Worm (Caenorhabditis elegans) whole organism, young adult: ENCODE results near the gene F18A12.7.

Source experiments
- B0035.1 ChIP-seq: sonication (generic microtip); optimal IDR thresholded peaks from 2 replicates; lab custom pipeline; 2016; ENCODE audit warnings: missing genetic modification characterization, mild to moderate bottlenecking, missing compliant biosample characterization, missing genotype, missing genetic modification reagents
- B0336.3 ChIP-seq: fragments of 200-800 bp; sonication (Bioruptor generic); IDR thresholded peaks from 2 replicates; pipeline ENCODE4 v1.3.6; 2022; ENCODE audit warnings: missing genetic modification characterization, missing compliant biosample characterization
- C06A6.2 ChIP-seq: fragments of 200-800 bp; sonication (Bioruptor generic); conservative IDR thresholded peaks from 2 replicates; pipeline ENCODE4 v1.3.6; 2022; ENCODE audit warnings: missing genetic modification characterization, missing compliant biosample characterization
- C17E4.6 ChIP-seq: fragments of 200-800 bp; sonication (Bioruptor generic); IDR thresholded peaks from 2 replicates; pipeline ENCODE4 v1.3.6; 2022; ENCODE audit warnings: missing genetic modification reagents, missing genetic modification characterization, missing compliant biosample characterization
- F52B5.7 ChIP-seq: sonication (generic microtip); optimal IDR thresholded peaks from 2 replicates; lab custom pipeline; 2016; ENCODE audit warnings: mild to moderate bottlenecking, missing genetic modification characterization, missing compliant biosample characterization
- F57A8.1 ChIP-seq: fragments of 200-800 bp; sonication (Bioruptor generic); optimal IDR thresholded peaks from 2 replicates; lab custom pipeline; 2018; ENCODE audit warnings: mild to moderate bottlenecking, missing genetic modification characterization, moderate library complexity, missing compliant biosample characterization
- F57C9.4 ChIP-seq: sonication (generic microtip); optimal IDR thresholded peaks from 2 replicates; lab custom pipeline; 2017; ENCODE audit warnings: mild to moderate bottlenecking, missing genetic modification characterization, missing compliant biosample characterization
- K12H6.12 ChIP-seq: fragments of 200-800 bp; sonication (Bioruptor generic); optimal IDR thresholded peaks from 2 replicates; lab custom pipeline; 2018; ENCODE audit warnings: mild to moderate bottlenecking, missing genetic modification characterization, missing compliant biosample characterization
- Y53F4B.3 ChIP-seq: fragments of 200-800 bp; sonication (Bioruptor generic); IDR thresholded peaks from 2 replicates; pipeline ENCODE4 v1.3.6; 2022; ENCODE audit warnings: missing genetic modification reagents, missing genetic modification characterization, missing compliant biosample characterization
- Y56A3A.18 ChIP-seq: fragments of 200-800 bp; sonication (Bioruptor generic); IDR thresholded peaks from 2 replicates; pipeline ENCODE4 v1.3.6; 2022; ENCODE audit warnings: missing genetic modification reagents, missing genetic modification characterization, missing compliant biosample characterization
- Y67H2A.10 ChIP-seq: fragments of 200-800 bp; sonication (Bioruptor generic); conservative IDR thresholded peaks from 2 replicates; pipeline ENCODE4 v1.3.6; 2022; ENCODE audit warnings: missing genetic modification reagents, missing genetic modification characterization, missing compliant biosample characterization
- ama-1 ChIP-seq, 3 experiments: fragments of 150-350 bp in 1 of 3; sonication (generic microtip) in 2 of 3; optimal IDR thresholded peaks; 2 replicates each; lab custom pipeline; 2014 to 2018; ENCODE audit warnings: missing biosample characterization in 2 of 3, missing genetic modification characterization in 2 of 3, missing genetic modification reagents in 2 of 3
- aptf-2 ChIP-seq: fragments of 200-800 bp; sonication (Bioruptor generic); conservative IDR thresholded peaks from 2 replicates; pipeline ENCODE4 v1.3.6; 2022; ENCODE audit warnings: missing genetic modification reagents, missing genetic modification characterization, missing compliant biosample characterization
- aptf-3 ChIP-seq: fragments of 200-800 bp; sonication (Bioruptor generic); IDR thresholded peaks from 2 replicates; pipeline ENCODE4 v1.3.6; 2022; ENCODE audit warnings: missing genetic modification characterization, missing compliant biosample characterization
- athp-1 ChIP-seq: sonication (generic microtip); optimal IDR thresholded peaks from 2 replicates; lab custom pipeline; 2017; ENCODE audit warnings: mild to moderate bottlenecking, missing genetic modification characterization, missing compliant biosample characterization
- attf-5 ChIP-seq: fragments of 200-800 bp; sonication (Bioruptor generic); optimal IDR thresholded peaks from 2 replicates; lab custom pipeline; 2018; ENCODE audit warnings: mild to moderate bottlenecking, missing genetic modification characterization, missing compliant biosample characterization
- bed-2 ChIP-seq: fragments of 200-800 bp; sonication (Bioruptor generic); IDR thresholded peaks from 2 replicates; pipeline ENCODE4 v1.3.6; 2022; ENCODE audit warnings: missing genetic modification reagents, missing genetic modification characterization, missing compliant biosample characterization
- cebp-1 ChIP-seq, 2 experiments: fragments of 200-800 bp in 1 of 2; sonication (Bioruptor generic) in 1 of 2; sonication (generic microtip) in 1 of 2; IDR thresholded peaks in 1 of 2; optimal IDR thresholded peaks in 1 of 2; 2 replicates each; pipeline versions ENCODE4 v1.3.6 to Lab custom; 2017 to 2022; ENCODE audit warnings: missing compliant biosample characterization in 2 of 2, missing genetic modification characterization in 2 of 2, mild to moderate bottlenecking in 1 of 2, missing genetic modification reagents in 1 of 2, moderate library complexity in 1 of 2
- cebp-2 ChIP-seq: fragments of 200-800 bp; sonication (Bioruptor generic); IDR thresholded peaks from 2 replicates; pipeline ENCODE4 v1.3.6; 2022; ENCODE audit warnings: missing genetic modification characterization, missing compliant biosample characterization
- ceh-58 ChIP-seq: fragments of 200-800 bp; sonication (Bioruptor generic); IDR thresholded peaks from 2 replicates; pipeline ENCODE4 v1.3.6; 2022; ENCODE audit warnings: missing genetic modification characterization, missing compliant biosample characterization
- dpff-1 ChIP-seq: sonication (generic microtip); optimal IDR thresholded peaks from 2 replicates; lab custom pipeline; 2017; ENCODE audit warnings: mild to moderate bottlenecking, missing genetic modification characterization, missing compliant biosample characterization
- efl-1 ChIP-seq: fragments of 150-350 bp; optimal IDR thresholded peaks from 2 replicates; lab custom pipeline; 2014; ENCODE audit warnings: missing biosample characterization, missing genetic modification reagents, missing genetic modification characterization
- egl-18 ChIP-seq: fragments of 200-800 bp; sonication (Bioruptor generic); IDR thresholded peaks from 2 replicates; pipeline ENCODE4 v1.3.6; 2022; ENCODE audit warnings: missing genetic modification reagents, missing genetic modification characterization, missing compliant biosample characterization
- hmg-1.2 ChIP-seq: fragments of 200-800 bp; sonication (Bioruptor generic); IDR thresholded peaks from 2 replicates; pipeline ENCODE4 v1.3.6; 2022; ENCODE audit warnings: missing genetic modification reagents, missing genetic modification characterization, missing compliant biosample characterization
- let-607 ChIP-seq, 2 experiments: fragments of 200-800 bp in 1 of 2; sonication (Bioruptor generic) in 1 of 2; sonication (generic microtip) in 1 of 2; optimal IDR thresholded peaks; 2 replicates each; lab custom pipeline; 2016 to 2018; ENCODE audit warnings: mild to moderate bottlenecking in 2 of 2, missing compliant biosample characterization in 2 of 2, missing genetic modification characterization in 2 of 2, moderate library complexity in 2 of 2, missing genotype in 1 of 2
- lsl-1 ChIP-seq: fragments of 200-800 bp; sonication (Bioruptor generic); optimal IDR thresholded peaks from 2 replicates; lab custom pipeline; 2018; ENCODE audit warnings: mild to moderate bottlenecking, missing genetic modification characterization, moderate library complexity, missing compliant biosample characterization
- madf-6 ChIP-seq: fragments of 200-800 bp; sonication (Bioruptor generic); IDR thresholded peaks from 2 replicates; pipeline ENCODE4 v1.3.6; 2022; ENCODE audit warnings: missing genetic modification reagents, missing genetic modification characterization, missing compliant biosample characterization
- mes-4 ChIP-seq: sonication (generic microtip); optimal IDR thresholded peaks from 2 replicates; lab custom pipeline; 2016; ENCODE audit warnings: missing genotype, missing genetic modification characterization, missing compliant biosample characterization
- mxl-1 ChIP-seq: sonication (generic microtip); optimal IDR thresholded peaks from 2 replicates; lab custom pipeline; 2016; ENCODE audit warnings: missing genetic modification characterization, missing compliant biosample characterization
- nfyb-1 ChIP-seq: fragments of 200-800 bp; sonication (Bioruptor generic); IDR thresholded peaks from 2 replicates; pipeline ENCODE4 v1.3.6; 2022; ENCODE audit warnings: missing genetic modification reagents, missing genetic modification characterization, missing compliant biosample characterization
- rcor-1 ChIP-seq: fragments of 200-800 bp; sonication (Bioruptor generic); IDR thresholded peaks from 2 replicates; pipeline ENCODE4 v1.3.6; 2022; ENCODE audit warnings: missing genetic modification reagents, missing genetic modification characterization, missing compliant biosample characterization
- rec-8 ChIP-seq, 2 experiments: sonication (generic microtip); optimal IDR thresholded peaks; 2 replicates each; lab custom pipeline; 2016; ENCODE audit warnings: mild to moderate bottlenecking in 2 of 2, missing genetic modification characterization in 2 of 2, missing genetic modification reagents in 2 of 2, missing genotype in 2 of 2, missing biosample characterization in 1 of 2, missing compliant biosample characterization in 1 of 2, moderate library complexity in 1 of 2
- sea-2 ChIP-seq: fragments of 200-800 bp; sonication (Bioruptor generic); IDR thresholded peaks from 2 replicates; pipeline ENCODE4 v1.3.6; 2022; ENCODE audit warnings: missing genetic modification characterization, missing compliant biosample characterization
- snpc-1.3 ChIP-seq: sonication (generic microtip); optimal IDR thresholded peaks from 2 replicates; lab custom pipeline; 2017; ENCODE audit warnings: missing genetic modification characterization, mild to moderate bottlenecking, missing compliant biosample characterization, antibody characterized with exemption, moderate library complexity, missing genotype, missing genetic modification reagents; ENCODE audit not compliant: insufficient read depth
- somi-1 ChIP-seq: fragments of 200-800 bp; sonication (Bioruptor generic); optimal IDR thresholded peaks from 2 replicates; lab custom pipeline; 2018; ENCODE audit warnings: mild to moderate bottlenecking, missing genetic modification characterization, missing compliant biosample characterization
- xnd-1 ChIP-seq: sonication (generic microtip); optimal IDR thresholded peaks from 2 replicates; lab custom pipeline; 2016; ENCODE audit warnings: missing genotype, missing genetic modification reagents, missing genetic modification characterization, missing compliant biosample characterization
- ztf-6 ChIP-seq: fragments of 200-800 bp; sonication (Bioruptor generic); IDR thresholded peaks from 2 replicates; pipeline ENCODE4 v1.3.6; 2022; ENCODE audit warnings: missing genetic modification reagents, missing genetic modification characterization, missing compliant biosample characterization

Gene F18A12.7

DNA sequence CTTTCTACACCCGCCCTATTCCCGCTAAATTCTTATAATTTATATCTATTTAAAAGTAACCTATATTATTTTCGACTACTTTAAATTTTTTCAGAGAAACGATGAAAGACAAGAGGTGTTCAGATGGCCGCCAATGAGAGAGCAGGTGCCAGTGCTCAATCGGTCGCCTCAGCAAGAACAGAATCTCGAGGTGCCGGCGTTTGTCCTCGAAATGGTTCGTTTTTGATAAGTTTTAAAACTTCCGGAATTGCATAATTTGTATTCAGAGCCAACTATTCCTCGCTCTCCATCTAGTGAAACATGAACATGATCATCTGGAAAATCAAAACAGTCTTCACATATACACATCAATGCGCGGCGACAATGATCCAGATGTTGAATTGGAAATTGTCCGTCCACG, 43.3 kb downstream of the F18A12.7 start, which contains the start of gene bath-23:
Gene bath-23 (plus strand): TSS at position 301 of the 400 bp plus-strand sequence.
- TF ChIP-seq ama-1 (optimal IDR thresholded peaks at IDR 0.05; lab: Kevin White, UChicago) (no peak), ama-1 (GFP tag; optimal IDR thresholded peaks at IDR 0.05; lab: Kevin White, UChicago) (no peak), F57C9.4 (tag; lab: Kevin White, UChicago) (no peak), ztf-6 (no peak), C06A6.2 (GFP tag; lab: Robert Waterston, UW) (no peak), athp-1 (tag; lab: Kevin White, UChicago) (no peak), mxl-1 (tag; lab: Kevin White, UChicago) (no peak), sea-2 (GFP tag; lab: Robert Waterston, UW) (no peak), F57A8.1 (no peak), dpff-1 (tag; lab: Kevin White, UChicago) (no peak), F52B5.7 (tag; lab: Kevin White, UChicago) (no peak), B0035.1 (no peak), snpc-1.3 (no peak), cebp-1 (GFP tag; IDR thresholded peaks at IDR 0.05; lab: Robert Waterston, UW) (no peak), cebp-1 (tag; optimal IDR thresholded peaks at IDR 0.05; lab: Kevin White, UChicago) (no peak), K12H6.12 (tag; lab: Kevin White, UChicago) (no peak), egl-18 (GFP tag; lab: Robert Waterston, UW) (no peak), mes-4 (tag; lab: Kevin White, UChicago) (no peak), C17E4.6 (GFP tag; lab: Robert Waterston, UW) (no peak), Y67H2A.10 (GFP tag; lab: Robert Waterston, UW) (no peak), bed-2 (no peak)

DNA sequence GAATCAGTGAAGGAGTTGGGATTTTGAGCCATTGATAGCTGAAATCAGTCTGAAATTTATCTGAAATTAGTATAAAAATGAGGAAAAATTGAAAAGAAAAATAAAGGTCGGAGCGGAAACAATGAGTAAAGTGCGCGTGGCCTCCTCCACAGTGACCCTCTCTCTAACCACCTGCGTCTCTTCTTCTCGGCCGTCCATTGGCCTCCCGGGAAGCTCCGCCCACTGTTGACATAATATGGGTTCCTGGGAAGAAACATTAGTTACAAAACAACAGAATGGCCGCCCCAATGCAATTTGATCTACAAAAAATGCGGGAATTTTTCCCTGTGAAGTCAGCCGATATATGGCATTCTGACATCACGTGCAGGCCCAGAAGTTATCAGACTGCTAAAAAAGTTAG, 44.2 kb downstream of the F18A12.7 start, which contains the start of gene Y49F6C.8:
Gene Y49F6C.8 (minus strand): TSS at position 51 of the 400 bp plus-strand sequence.
- peak; percentile 72 for TF ChIP-seq madf-6 (GFP tag; lab: Robert Waterston, UW)
- TF ChIP-seq Y53F4B.3 = no peak
- no peak for TF ChIP-seq B0336.3 (GFP tag; lab: Robert Waterston, UW)
- no peak for TF ChIP-seq let-607 (tag; optimal IDR thresholded peaks at IDR 0.05; lab: Kevin White, UChicago)
- no peak for TF ChIP-seq C06A6.2 (GFP tag; lab: Robert Waterston, UW)
- peak; percentile 59; the same call in 1 of the 2 replicates for TF ChIP-seq hmg-1.2 (GFP tag; lab: Robert Waterston, UW)
- peak; percentile 98 for TF ChIP-seq aptf-2 (GFP tag; lab: Robert Waterston, UW)
- TF ChIP-seq somi-1 (GFP tag; lab: Kevin White, UChicago) = no peak
- peak; percentile 30 for TF ChIP-seq efl-1 (GFP tag; lab: Kevin White, UChicago)
- no peak for TF ChIP-seq Y56A3A.18
- peak; percentile 85; the same call in 1 of the 2 replicates for TF ChIP-seq aptf-3 (GFP tag; lab: Robert Waterston, UW)
- TF ChIP-seq ceh-58 = no peak
- peak; percentile 8 for TF ChIP-seq xnd-1 (tag; lab: Kevin White, UChicago)
- TF ChIP-seq attf-5 (GFP tag; lab: Kevin White, UChicago) = no peak
- TF ChIP-seq rec-8 (tag; optimal IDR thresholded peaks at IDR 0.05; lab: Kevin White, UChicago) = no peak
- no peak for TF ChIP-seq lsl-1 (GFP tag; lab: Kevin White, UChicago)
- peak; percentile 94 for TF ChIP-seq nfyb-1 (GFP tag; lab: Robert Waterston, UW)
- no peak for TF ChIP-seq rcor-1 (GFP tag; lab: Robert Waterston, UW)
- no peak for TF ChIP-seq cebp-2
